Worm (Caenorhabditis elegans) whole organism, young adult: Measurements from ENCODE around the gene C47E12.9.

Experiments
- B0261.1 ChIP-seq: sonication (generic microtip); optimal IDR thresholded peaks from 2 replicates; lab custom pipeline; 2016; ENCODE audit warnings: mild to moderate bottlenecking, missing genetic modification characterization, moderate library complexity, missing compliant biosample characterization
- B0336.3 ChIP-seq: fragments of 200-800 bp; sonication (Bioruptor generic); IDR thresholded peaks from 2 replicates; pipeline ENCODE4 v1.3.6; 2022; ENCODE audit warnings: missing genetic modification characterization, missing compliant biosample characterization
- F52B5.7 ChIP-seq: sonication (generic microtip); optimal IDR thresholded peaks from 2 replicates; lab custom pipeline; 2016; ENCODE audit warnings: mild to moderate bottlenecking, missing genetic modification characterization, missing compliant biosample characterization
- F57C9.4 ChIP-seq: sonication (generic microtip); optimal IDR thresholded peaks from 2 replicates; lab custom pipeline; 2017; ENCODE audit warnings: mild to moderate bottlenecking, missing genetic modification characterization, missing compliant biosample characterization
- T07F8.4 ChIP-seq: sonication (generic microtip); optimal IDR thresholded peaks from 2 replicates; lab custom pipeline; 2016; ENCODE audit warnings: mild to moderate bottlenecking, missing genetic modification characterization, moderate library complexity, missing compliant biosample characterization
- Y56A3A.18 ChIP-seq: fragments of 200-800 bp; sonication (Bioruptor generic); IDR thresholded peaks from 2 replicates; pipeline ENCODE4 v1.3.6; 2022; ENCODE audit warnings: missing genetic modification reagents, missing genetic modification characterization, missing compliant biosample characterization
- Y79H2A.3 ChIP-seq: fragments of 200-800 bp; sonication (Bioruptor generic); conservative IDR thresholded peaks from 2 replicates; pipeline ENCODE4 v1.3.6; 2022; ENCODE audit warnings: missing genetic modification reagents, missing genetic modification characterization, missing compliant biosample characterization
- ZK185.1 ChIP-seq: sonication (generic microtip); optimal IDR thresholded peaks from 2 replicates; lab custom pipeline; 2016; ENCODE audit warnings: mild to moderate bottlenecking, missing genetic modification characterization, missing compliant biosample characterization; ENCODE audit not compliant: poor library complexity, severe bottlenecking
- akir-1 ChIP-seq: fragments of 200-800 bp; sonication (Bioruptor generic); optimal IDR thresholded peaks from 2 replicates; lab custom pipeline; 2018; ENCODE audit warnings: mild to moderate bottlenecking, missing genetic modification characterization, moderate library complexity, missing compliant biosample characterization
- ama-1 ChIP-seq, 3 experiments: fragments of 150-350 bp in 1 of 3; sonication (generic microtip) in 2 of 3; optimal IDR thresholded peaks; 2 replicates each; lab custom pipeline; 2014 to 2018; ENCODE audit warnings: missing biosample characterization in 2 of 3, missing genetic modification characterization in 2 of 3, missing genetic modification reagents in 2 of 3
- aptf-3 ChIP-seq: fragments of 200-800 bp; sonication (Bioruptor generic); IDR thresholded peaks from 2 replicates; pipeline ENCODE4 v1.3.6; 2022; ENCODE audit warnings: missing genetic modification characterization, missing compliant biosample characterization
- attf-5 ChIP-seq: fragments of 200-800 bp; sonication (Bioruptor generic); optimal IDR thresholded peaks from 2 replicates; lab custom pipeline; 2018; ENCODE audit warnings: mild to moderate bottlenecking, missing genetic modification characterization, missing compliant biosample characterization
- bed-1 ChIP-seq: fragments of 200-800 bp; sonication (Bioruptor generic); IDR thresholded peaks from 2 replicates; pipeline ENCODE4 v1.3.6; 2022; ENCODE audit warnings: missing genetic modification reagents, missing genetic modification characterization, missing compliant biosample characterization
- bed-2 ChIP-seq: fragments of 200-800 bp; sonication (Bioruptor generic); IDR thresholded peaks from 2 replicates; pipeline ENCODE4 v1.3.6; 2022; ENCODE audit warnings: missing genetic modification reagents, missing genetic modification characterization, missing compliant biosample characterization
- cebp-1 ChIP-seq, 2 experiments: fragments of 200-800 bp in 1 of 2; sonication (Bioruptor generic) in 1 of 2; sonication (generic microtip) in 1 of 2; IDR thresholded peaks in 1 of 2; optimal IDR thresholded peaks in 1 of 2; 2 replicates each; pipeline versions ENCODE4 v1.3.6 to Lab custom; 2017 to 2022; ENCODE audit warnings: missing compliant biosample characterization in 2 of 2, missing genetic modification characterization in 2 of 2, mild to moderate bottlenecking in 1 of 2, missing genetic modification reagents in 1 of 2, moderate library complexity in 1 of 2
- ceh-100 ChIP-seq: fragments of 200-800 bp; sonication (Bioruptor generic); IDR thresholded peaks from 2 replicates; pipeline ENCODE4 v1.3.6; 2022; ENCODE audit warnings: missing genetic modification reagents, missing genetic modification characterization, missing compliant biosample characterization
- ceh-40 ChIP-seq: fragments of 200-800 bp; sonication (Bioruptor generic); IDR thresholded peaks from 2 replicates; pipeline ENCODE4 v1.3.6; 2022; ENCODE audit warnings: missing genetic modification characterization, missing compliant biosample characterization
- ceh-91 ChIP-seq: fragments of 200-800 bp; sonication (Bioruptor generic); IDR thresholded peaks from 2 replicates; pipeline ENCODE4 v1.3.6; 2022; ENCODE audit warnings: missing genetic modification reagents, missing genetic modification characterization, missing compliant biosample characterization
- chd-7 ChIP-seq: sonication (generic microtip); optimal IDR thresholded peaks from 2 replicates; lab custom pipeline; 2016; ENCODE audit warnings: mild to moderate bottlenecking, missing genetic modification characterization, moderate library complexity, missing compliant biosample characterization
- dpl-1 ChIP-seq: fragments of 150-350 bp; optimal IDR thresholded peaks from 2 replicates; lab custom pipeline; 2014; ENCODE audit warnings: missing biosample characterization, missing genetic modification reagents, missing genetic modification characterization
- egl-18 ChIP-seq: fragments of 200-800 bp; sonication (Bioruptor generic); IDR thresholded peaks from 2 replicates; pipeline ENCODE4 v1.3.6; 2022; ENCODE audit warnings: missing genetic modification reagents, missing genetic modification characterization, missing compliant biosample characterization
- egl-44 ChIP-seq: fragments of 200-800 bp; sonication (Bioruptor generic); IDR thresholded peaks from 2 replicates; pipeline ENCODE4 v1.3.6; 2022; ENCODE audit warnings: missing genetic modification reagents, missing genetic modification characterization, missing compliant biosample characterization
- gei-17 ChIP-seq: fragments of 200-800 bp; sonication (Bioruptor generic); optimal IDR thresholded peaks from 2 replicates; lab custom pipeline; 2018; ENCODE audit warnings: mild to moderate bottlenecking, missing genetic modification characterization, missing compliant biosample characterization
- him-1 ChIP-seq: sonication (generic microtip); optimal IDR thresholded peaks from 2 replicates; lab custom pipeline; 2016; ENCODE audit warnings: missing genotype, missing genetic modification reagents, missing genetic modification characterization, missing compliant biosample characterization
- hlh-12 ChIP-seq: sonication (generic microtip); optimal IDR thresholded peaks from 2 replicates; lab custom pipeline; 2016; ENCODE audit warnings: missing genetic modification characterization, missing compliant biosample characterization
- hmg-1.2 ChIP-seq: fragments of 200-800 bp; sonication (Bioruptor generic); IDR thresholded peaks from 2 replicates; pipeline ENCODE4 v1.3.6; 2022; ENCODE audit warnings: missing genetic modification reagents, missing genetic modification characterization, missing compliant biosample characterization
- hrde-1 ChIP-seq: sonication (generic microtip); optimal IDR thresholded peaks from 2 replicates; lab custom pipeline; 2016; ENCODE audit warnings: missing genetic modification characterization, mild to moderate bottlenecking, missing compliant biosample characterization, moderate library complexity, missing genotype, missing genetic modification reagents, borderline replicate concordance
- hsf-1 ChIP-seq: fragments of 200-800 bp; sonication (Bioruptor generic); IDR thresholded peaks from 2 replicates; pipeline ENCODE4 v1.3.6; 2022; ENCODE audit warnings: missing genetic modification reagents, missing genetic modification characterization, missing compliant biosample characterization
- lag-1 ChIP-seq: fragments of 200-800 bp; sonication (Bioruptor generic); IDR thresholded peaks from 2 replicates; pipeline ENCODE4 v1.3.6; 2022; ENCODE audit warnings: missing genetic modification reagents, missing genetic modification characterization, missing compliant biosample characterization
- lin-54 ChIP-seq: fragments of 200-800 bp; sonication (Bioruptor generic); optimal IDR thresholded peaks from 2 replicates; lab custom pipeline; 2018; ENCODE audit warnings: mild to moderate bottlenecking, missing genetic modification characterization, missing compliant biosample characterization
- madf-3 ChIP-seq: fragments of 200-800 bp; sonication (Bioruptor generic); IDR thresholded peaks from 2 replicates; pipeline ENCODE4 v1.3.6; 2022; ENCODE audit warnings: missing genetic modification reagents, missing genetic modification characterization, missing compliant biosample characterization
- madf-6 ChIP-seq: fragments of 200-800 bp; sonication (Bioruptor generic); IDR thresholded peaks from 2 replicates; pipeline ENCODE4 v1.3.6; 2022; ENCODE audit warnings: missing genetic modification reagents, missing genetic modification characterization, missing compliant biosample characterization
- mcd-1 ChIP-seq: fragments of 200-800 bp; sonication (Bioruptor generic); IDR thresholded peaks from 2 replicates; pipeline ENCODE4 v1.3.6; 2022; ENCODE audit warnings: missing genetic modification reagents, missing genetic modification characterization, missing compliant biosample characterization
- nfyb-1 ChIP-seq: fragments of 200-800 bp; sonication (Bioruptor generic); IDR thresholded peaks from 2 replicates; pipeline ENCODE4 v1.3.6; 2022; ENCODE audit warnings: missing genetic modification reagents, missing genetic modification characterization, missing compliant biosample characterization
- nhr-120 ChIP-seq: fragments of 200-800 bp; sonication (Bioruptor generic); IDR thresholded peaks from 2 replicates; pipeline ENCODE4 v1.3.6; 2022; ENCODE audit warnings: missing genetic modification characterization, missing compliant biosample characterization
- nhr-80 ChIP-seq: sonication (generic microtip); optimal IDR thresholded peaks from 2 replicates; lab custom pipeline; 2016; ENCODE audit warnings: missing genetic modification characterization, missing compliant biosample characterization
- pbrm-1 ChIP-seq: fragments of 200-800 bp; sonication (Bioruptor generic); IDR thresholded peaks from 2 replicates; pipeline ENCODE4 v1.3.6; 2022; ENCODE audit warnings: missing genetic modification reagents, missing genetic modification characterization, missing compliant biosample characterization
- repo-1 ChIP-seq: sonication (generic microtip); optimal IDR thresholded peaks from 2 replicates; lab custom pipeline; 2017; ENCODE audit warnings: mild to moderate bottlenecking, missing genetic modification characterization, missing compliant biosample characterization
- tbp1 ChIP-seq: fragments of 200-800 bp; sonication (Bioruptor generic); optimal IDR thresholded peaks from 2 replicates; lab custom pipeline; 2018; ENCODE audit warnings: mild to moderate bottlenecking, missing genetic modification characterization, missing compliant biosample characterization
- tbx-9 ChIP-seq: sonication (generic microtip); optimal IDR thresholded peaks from 2 replicates; lab custom pipeline; 2016; ENCODE audit warnings: borderline replicate concordance, missing genetic modification characterization, inconsistent platforms, missing compliant biosample characterization
- tlf-1 ChIP-seq: fragments of 200-800 bp; sonication (Bioruptor generic); optimal IDR thresholded peaks from 2 replicates; lab custom pipeline; 2018; ENCODE audit warnings: mild to moderate bottlenecking, missing genetic modification characterization, missing compliant biosample characterization
- xnd-1 ChIP-seq: sonication (generic microtip); optimal IDR thresholded peaks from 2 replicates; lab custom pipeline; 2016; ENCODE audit warnings: missing genotype, missing genetic modification reagents, missing genetic modification characterization, missing compliant biosample characterization
- ztf-18 ChIP-seq: sonication (generic microtip); optimal IDR thresholded peaks from 2 replicates; lab custom pipeline; 2016; ENCODE audit warnings: missing genotype, mild to moderate bottlenecking, missing genetic modification characterization, missing compliant biosample characterization

Gene C47E12.9

DNA sequence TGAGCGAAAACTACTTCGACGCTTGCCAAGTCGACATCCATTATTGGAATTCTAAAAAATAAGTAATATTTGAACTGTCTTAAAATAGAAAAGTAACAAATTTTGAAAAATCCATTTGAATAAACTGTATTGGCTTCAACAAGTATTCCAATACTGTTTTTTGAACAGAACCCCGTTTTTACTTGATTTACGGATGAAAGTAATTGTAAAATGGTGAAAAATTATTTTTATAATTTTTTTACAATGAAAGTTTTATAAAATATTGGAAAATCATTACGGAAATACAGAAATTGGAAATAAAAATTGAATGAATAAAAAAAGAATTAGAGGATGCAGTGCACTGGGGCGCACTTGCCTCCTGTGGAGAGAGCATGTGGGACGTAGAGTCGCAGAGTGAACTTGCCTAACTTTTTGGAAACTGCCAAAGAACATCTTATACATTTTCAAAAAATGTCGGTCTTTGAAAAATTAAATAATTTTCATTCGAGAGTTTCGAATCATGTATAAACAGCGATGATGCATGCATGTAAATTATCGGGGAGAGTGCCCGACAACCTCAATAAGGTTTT lies 7.8 kb downstream of the C47E12.9 start, which contains the start of gene rrp-1:
Gene rrp-1 (minus strand): TSS at position 51 of the 569 bp plus-strand sequence.
- TF ChIP-seq B0261.1 (tag; lab: Kevin White, UChicago): no peak
- TF ChIP-seq ceh-40: no peak
- peak; percentile 36; the same call in 1 of the 2 replicates for TF ChIP-seq mcd-1
- no peak for TF ChIP-seq tbx-9 (tag; lab: Kevin White, UChicago)
- no peak for TF ChIP-seq F52B5.7 (tag; lab: Kevin White, UChicago)
- TF ChIP-seq hmg-1.2 (GFP tag; lab: Robert Waterston, UW): peak; percentile 87
- TF ChIP-seq hlh-12: no peak
- TF ChIP-seq Y79H2A.3: no peak
- no peak for TF ChIP-seq B0336.3 (GFP tag; lab: Robert Waterston, UW)
- TF ChIP-seq repo-1: no peak
- TF ChIP-seq hsf-1 (GFP tag; lab: Robert Waterston, UW): no peak
- TF ChIP-seq nhr-80 (tag; lab: Kevin White, UChicago): no peak
- no peak for TF ChIP-seq dpl-1

DNA sequence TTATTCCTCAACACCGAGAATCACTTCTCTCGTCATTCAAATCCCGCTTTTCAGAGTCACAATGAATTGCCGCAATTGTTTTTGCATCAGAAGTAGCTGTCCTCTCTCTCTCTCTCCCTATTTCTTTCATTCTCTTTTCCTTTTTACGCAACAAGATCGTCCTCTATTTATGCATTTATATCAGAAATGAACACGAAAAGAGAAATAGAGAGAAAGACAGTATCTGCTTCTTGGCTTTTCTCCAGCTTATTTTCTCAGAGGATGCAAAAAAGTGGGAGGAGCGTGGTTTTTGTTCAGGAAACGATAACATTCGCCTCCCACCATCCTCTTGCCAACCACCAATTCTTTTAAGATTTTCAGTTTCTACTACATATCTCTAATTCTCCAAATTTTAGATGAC lies 8.4 kb downstream of the C47E12.9 start, which contains the start of gene mam-2:
Gene mam-2 (plus strand): TSS at position 301 of the 400 bp plus-strand sequence.
- TF ChIP-seq egl-44 (GFP tag; lab: Robert Waterston, UW) (no peak), ztf-18 (no peak), egl-18 (GFP tag; lab: Robert Waterston, UW) (no peak)

DNA sequence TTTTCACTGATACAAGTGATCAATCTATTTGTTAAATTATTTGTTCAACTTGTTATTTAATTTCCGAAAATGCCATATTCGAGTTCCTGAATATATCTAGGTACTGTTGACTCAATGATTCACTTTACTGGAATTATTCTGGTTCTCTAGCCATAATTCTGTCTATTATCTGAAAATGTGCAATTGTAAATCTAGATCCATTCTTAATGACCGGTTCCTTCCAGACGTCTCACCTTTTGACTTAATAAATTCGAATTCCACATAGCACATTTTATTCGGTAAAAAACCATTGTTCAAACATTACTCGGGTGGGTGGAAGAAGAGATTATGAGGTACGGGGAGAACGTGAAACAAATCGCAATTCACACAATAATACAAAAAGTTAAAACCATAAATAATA lies 14.9 kb downstream of the C47E12.9 start:
- peak; percentile 70 for TF ChIP-seq B0336.3 (GFP tag; lab: Robert Waterston, UW)
- no peak for TF ChIP-seq bed-1 (GFP tag; lab: Robert Waterston, UW)
- TF ChIP-seq F57C9.4 (tag; lab: Kevin White, UChicago): no peak
- no peak for TF ChIP-seq cebp-1 (GFP tag; IDR thresholded peaks at IDR 0.05; lab: Robert Waterston, UW)
- peak; percentile 26 for TF ChIP-seq cebp-1 (tag; optimal IDR thresholded peaks at IDR 0.05; lab: Kevin White, UChicago)
- no peak for TF ChIP-seq gei-17 (GFP tag; lab: Kevin White, UChicago)
- TF ChIP-seq T07F8.4 (tag; lab: Kevin White, UChicago): no peak
- TF ChIP-seq chd-7 (tag; lab: Kevin White, UChicago): no peak
- no peak for TF ChIP-seq nhr-120
- TF ChIP-seq tbp1: peak; percentile 10
- peak; percentile 5 for TF ChIP-seq lin-54 (GFP tag; lab: Kevin White, UChicago)
- TF ChIP-seq him-1 (tag; lab: Kevin White, UChicago): peak; percentile 43
- TF ChIP-seq bed-2 (GFP tag; lab: Robert Waterston, UW): no peak
- TF ChIP-seq attf-5: no peak
- TF ChIP-seq madf-6 (GFP tag; lab: Robert Waterston, UW): peak; percentile 41; the same call in 1 of the 2 replicates
- TF ChIP-seq madf-3 (GFP tag; lab: Robert Waterston, UW): peak; percentile 52; the same call in 1 of the 2 replicates
- TF ChIP-seq ceh-100 (GFP tag; lab: Robert Waterston, UW): peak; percentile 10; the same call in 1 of the 2 replicates
- TF ChIP-seq ama-1 (optimal IDR thresholded peaks at IDR 0.05; lab: Kevin White, UChicago): no peak
- TF ChIP-seq ama-1 (GFP tag; optimal IDR thresholded peaks at IDR 0.05; lab: Kevin White, UChicago): peak in 1 of 2 experiments; percentile 23
- TF ChIP-seq ceh-91 (GFP tag; lab: Robert Waterston, UW): 0 out of 2 replicates have a peak, but pooled peaks have one; percentile 9
- no peak for TF ChIP-seq Y56A3A.18 (GFP tag; lab: Robert Waterston, UW)
- no peak for TF ChIP-seq ZK185.1 (tag; lab: Kevin White, UChicago)
- TF ChIP-seq aptf-3: no peak
- TF ChIP-seq mcd-1: no peak
- peak; percentile 57 for TF ChIP-seq hrde-1 (tag; lab: Kevin White, UChicago)
- TF ChIP-seq akir-1 (GFP tag; lab: Kevin White, UChicago): no peak
- TF ChIP-seq repo-1: no peak
- no peak for TF ChIP-seq xnd-1 (tag; lab: Kevin White, UChicago)
- 0 out of 2 replicates have a peak, but pooled peaks have one; percentile 26 for TF ChIP-seq pbrm-1 (GFP tag; lab: Robert Waterston, UW)
- peak; percentile 37; the same call in 1 of the 2 replicates for TF ChIP-seq nfyb-1 (GFP tag; lab: Robert Waterston, UW)
- peak; percentile 9; the same call in 1 of the 2 replicates for TF ChIP-seq hmg-1.2 (GFP tag; lab: Robert Waterston, UW)
- no peak for TF ChIP-seq lag-1 (GFP tag; lab: Robert Waterston, UW)
- TF ChIP-seq tlf-1 (GFP tag; lab: Kevin White, UChicago): peak; percentile 36
